Fruit fly (Drosophila melanogaster) whole organism, adult: Measurements from ENCODE around the gene Uch-L5.
A peak's percentile ranks its signal among the peaks of the same experiment; 100 is the strongest.

ENCODE experiments used
- CG11617 ChIP-seq: fragments of 200-800 bp; sonication (Bioruptor generic); optimal IDR thresholded peaks from 2 replicates; lab custom pipeline; 2017; ENCODE audit warnings: mild to moderate bottlenecking, missing biosample characterization, missing genetic modification reagents, missing genetic modification characterization
- CG12768 ChIP-seq: fragments of 200-800 bp; sonication (Bioruptor generic); optimal IDR thresholded peaks from 2 replicates; lab custom pipeline; 2017; ENCODE audit warnings: missing biosample characterization, missing genetic modification characterization, mild to moderate bottlenecking, moderate library complexity, missing genetic modification reagents
- CG14711 ChIP-seq: fragments of 200-800 bp; sonication (Bioruptor generic); optimal IDR thresholded peaks from 2 replicates; lab custom pipeline; 2018; ENCODE audit warnings: missing biosample characterization, mild to moderate bottlenecking, missing genetic modification characterization, moderate library complexity
- CG1620 ChIP-seq: fragments of 200-800 bp; sonication (Bioruptor generic); optimal IDR thresholded peaks from 2 replicates; lab custom pipeline; 2016; ENCODE audit warnings: missing biosample characterization, missing genetic modification characterization
- CG33017 ChIP-seq: fragments of 200-800 bp; sonication (Bioruptor generic); optimal IDR thresholded peaks from 2 replicates; lab custom pipeline; 2018; ENCODE audit warnings: missing biosample characterization, mild to moderate bottlenecking, missing genetic modification characterization, moderate library complexity
- CG5204 ChIP-seq: fragments of 200-800 bp; sonication (Bioruptor generic); optimal IDR thresholded peaks from 2 replicates; lab custom pipeline; 2016; ENCODE audit warnings: missing biosample characterization, missing genetic modification characterization
- CG7045 ChIP-seq: fragments of 200-800 bp; sonication (Bioruptor generic); optimal IDR thresholded peaks from 2 replicates; lab custom pipeline; 2017; ENCODE audit warnings: missing biosample characterization, mild to moderate bottlenecking, missing genetic modification characterization
- CG7101 ChIP-seq: fragments of 200-800 bp; sonication (Bioruptor generic); optimal IDR thresholded peaks from 2 replicates; lab custom pipeline; 2018; ENCODE audit warnings: missing biosample characterization, mild to moderate bottlenecking, missing genetic modification characterization, moderate library complexity
- Clk ChIP-seq: fragments of 200-800 bp; sonication (Bioruptor generic); optimal IDR thresholded peaks from 2 replicates; lab custom pipeline; 2017; ENCODE audit warnings: missing biosample characterization, missing genetic modification characterization
- Crg-1 ChIP-seq: fragments of 200-800 bp; sonication (Bioruptor generic); optimal IDR thresholded peaks from 2 replicates; lab custom pipeline; 2016; ENCODE audit warnings: missing biosample characterization, missing genetic modification characterization
- Hr96 ChIP-seq: fragments of 200-800 bp; sonication (Bioruptor generic); optimal IDR thresholded peaks from 2 replicates; lab custom pipeline; 2016; ENCODE audit warnings: missing biosample characterization, missing genetic modification characterization
- Mnt ChIP-seq: fragments of 200-800 bp; sonication (Bioruptor generic); optimal IDR thresholded peaks from 2 replicates; lab custom pipeline; 2016; ENCODE audit warnings: missing biosample characterization, mild to moderate bottlenecking, missing genetic modification characterization
- bab1 ChIP-seq: fragments of 200-800 bp; sonication (Bioruptor generic); optimal IDR thresholded peaks from 3 replicates; lab custom pipeline; 2019; ENCODE audit warnings: missing biosample characterization, mild to moderate bottlenecking, missing genetic modification characterization, moderate library complexity
- cic ChIP-seq: fragments of 200-800 bp; sonication (Bioruptor generic); optimal IDR thresholded peaks from 2 replicates; lab custom pipeline; 2017; ENCODE audit warnings: missing biosample characterization, mild to moderate bottlenecking, missing genetic modification characterization, moderate library complexity
- cnc ChIP-seq, 2 experiments: fragments of >200 bp; optimal IDR thresholded peaks; 2 replicates each; lab custom pipeline; 2017
- kay ChIP-seq: fragments of 200-800 bp; sonication (Bioruptor generic); peaks from one replicate; lab custom pipeline; 2016; ENCODE audit warnings: missing biosample characterization, missing genetic modification characterization, borderline replicate concordance
- ovo ChIP-seq: fragments of 200-800 bp; sonication (Bioruptor generic); optimal IDR thresholded peaks from 2 replicates; lab custom pipeline; 2016; ENCODE audit warnings: missing biosample characterization, missing genetic modification characterization
- pad ChIP-seq: fragments of 200-800 bp; sonication (Bioruptor generic); optimal IDR thresholded peaks from 3 replicates; lab custom pipeline; 2017; ENCODE audit warnings: missing biosample characterization, missing genetic modification characterization, mild to moderate bottlenecking, moderate library complexity, missing genetic modification reagents
- tj ChIP-seq: fragments of 200-800 bp; sonication (Bioruptor generic); optimal IDR thresholded peaks from 3 replicates; lab custom pipeline; 2017; ENCODE audit warnings: missing biosample characterization, mild to moderate bottlenecking, missing genetic modification characterization, moderate library complexity
- toe ChIP-seq: fragments of 200-800 bp; sonication (Bioruptor generic); optimal IDR thresholded peaks from 2 replicates; lab custom pipeline; 2016; ENCODE audit warnings: missing biosample characterization, missing genetic modification characterization

Gene Uch-L5

DNA sequence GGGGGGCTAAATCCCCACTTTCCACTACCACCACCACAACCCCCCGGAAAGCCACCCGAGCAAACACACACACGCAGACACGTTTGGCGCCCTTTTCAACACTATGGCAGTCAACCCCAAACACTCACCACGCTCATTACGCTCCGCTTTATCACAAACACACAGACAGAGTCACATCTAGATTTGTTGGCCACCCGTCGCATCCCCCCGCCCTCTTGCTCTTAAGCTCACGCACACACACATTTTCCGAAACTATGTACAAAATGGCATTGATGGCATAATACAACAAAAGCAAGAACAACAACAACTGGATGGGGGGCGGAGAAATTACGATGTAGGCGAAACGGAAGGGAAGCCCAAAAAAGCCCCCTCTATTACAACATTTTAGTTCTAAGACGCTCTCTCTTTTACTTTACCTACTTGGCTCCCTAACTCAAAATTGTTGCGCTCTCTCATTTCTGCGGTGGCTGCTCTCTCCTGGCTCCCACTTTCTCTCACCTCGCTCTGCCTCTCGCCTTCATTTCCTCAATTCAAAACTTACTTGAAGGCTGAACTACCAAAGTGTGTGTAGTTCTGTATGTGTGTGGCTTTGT is 11.0 kb downstream of the Uch-L5 start:
- TF ChIP-seq toe (no peak), CG14711 (tag; lab: Kevin White, UChicago) (no peak), kay (GFP tag; lab: Kevin White, UChicago) (no peak), cic (GFP tag; lab: Kevin White, UChicago) (peak; percentile 12), tj (GFP tag; lab: Kevin White, UChicago) (no peak), bab1 (GFP tag; lab: Kevin White, UChicago) (no peak), pad (GFP tag; lab: Kevin White, UChicago) (peak; percentile 8), CG12768 (GFP tag; lab: Kevin White, UChicago) (peak; percentile 40)

DNA sequence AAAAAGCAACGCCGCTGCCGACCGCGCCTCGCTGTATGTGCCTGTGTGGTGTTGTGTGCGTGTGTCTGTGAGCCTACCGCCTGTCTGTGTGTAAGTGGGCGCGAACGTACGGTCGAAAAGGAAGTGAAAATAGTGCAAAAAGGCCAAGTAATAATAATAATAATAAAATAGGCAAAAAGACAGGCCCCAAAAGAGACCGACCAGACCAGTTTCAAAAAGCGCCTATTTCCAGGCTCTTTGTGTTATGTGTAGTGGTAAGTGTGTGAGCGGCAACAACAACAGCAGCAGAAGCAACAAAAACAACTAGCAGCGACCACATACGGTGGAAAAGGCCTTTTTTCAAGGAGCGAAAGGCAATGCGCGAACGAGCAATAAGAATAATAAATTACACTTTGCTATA is 14.0 kb downstream of the Uch-L5 start:
- TF ChIP-seq Crg-1 (GFP tag; lab: Kevin White, UChicago) (no peak), pad (GFP tag; lab: Kevin White, UChicago) (no peak), CG7045 (no peak), CG14711 (tag; lab: Kevin White, UChicago) (no peak), Hr96 (GFP tag; lab: Kevin White, UChicago) (no peak), CG12768 (GFP tag; lab: Kevin White, UChicago) (no peak), Clk (no peak), CG5204 (GFP tag; lab: Kevin White, UChicago) (no peak), tj (GFP tag; lab: Kevin White, UChicago) (no peak), kay (GFP tag; lab: Kevin White, UChicago) (no peak), bab1 (GFP tag; lab: Kevin White, UChicago) (no peak), CG33017 (tag; lab: Kevin White, UChicago) (no peak), toe (no peak)

DNA sequence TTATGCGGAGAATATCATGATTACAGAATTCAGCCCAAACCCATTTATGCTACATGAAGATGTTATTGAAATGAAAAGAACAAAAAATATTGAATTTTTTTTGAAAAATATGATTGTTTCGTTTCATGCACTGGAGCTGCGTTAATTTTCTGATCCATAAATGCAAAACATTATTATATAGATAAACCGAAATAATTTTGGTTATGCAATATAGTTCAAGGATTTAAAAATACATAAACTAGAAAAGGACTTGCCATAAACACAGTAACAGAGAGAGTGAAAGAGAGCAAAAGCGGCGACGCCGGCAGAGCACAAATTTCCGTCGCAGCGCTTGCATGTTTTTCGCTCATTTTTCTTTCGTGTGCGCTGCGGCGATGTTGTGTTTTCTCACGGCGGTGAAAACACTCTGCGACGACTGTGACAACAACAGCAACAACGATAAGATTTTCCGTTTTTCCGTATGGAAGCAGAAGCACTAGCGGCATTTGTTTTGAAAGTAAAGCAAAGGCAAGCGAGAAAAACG is 14.5 kb downstream of the Uch-L5 start:
- TF ChIP-seq CG12768 (GFP tag; lab: Kevin White, UChicago), result peak; percentile 90
- peak; percentile 14 for TF ChIP-seq CG1620
- peak; percentile 89 for TF ChIP-seq bab1 (GFP tag; lab: Kevin White, UChicago)
- TF ChIP-seq Hr96 (GFP tag; lab: Kevin White, UChicago), result peak; percentile 72
- TF ChIP-seq Crg-1 (GFP tag; lab: Kevin White, UChicago), result peak; percentile 10
- TF ChIP-seq ovo, result no peak
- peak; percentile 82 for TF ChIP-seq CG14711 (tag; lab: Kevin White, UChicago)
- peak; percentile 52 for TF ChIP-seq cic (GFP tag; lab: Kevin White, UChicago)
- TF ChIP-seq pad (GFP tag; lab: Kevin White, UChicago), result peak; percentile 56
- peak; percentile 92 for TF ChIP-seq CG7045
- TF ChIP-seq kay (GFP tag; lab: Kevin White, UChicago), result peak; percentile 81
- peak; percentile 90 for TF ChIP-seq CG11617 (GFP tag; lab: Kevin White, UChicago)
- TF ChIP-seq CG7101, result peak; percentile 91
- TF ChIP-seq CG5204 (GFP tag; lab: Kevin White, UChicago), result peak; percentile 79
- peak; percentile 32 for TF ChIP-seq Clk
- TF ChIP-seq cnc (optimal IDR thresholded peaks at IDR 0.05; lab: Kevin White, UChicago), result no peak
- TF ChIP-seq toe, result peak; percentile 70
- peak; percentile 47 for TF ChIP-seq tj (GFP tag; lab: Kevin White, UChicago)
- peak; percentile 94 for TF ChIP-seq CG33017 (tag; lab: Kevin White, UChicago)
- peak; percentile 54 for TF ChIP-seq Mnt (GFP tag; lab: Kevin White, UChicago)

DNA sequence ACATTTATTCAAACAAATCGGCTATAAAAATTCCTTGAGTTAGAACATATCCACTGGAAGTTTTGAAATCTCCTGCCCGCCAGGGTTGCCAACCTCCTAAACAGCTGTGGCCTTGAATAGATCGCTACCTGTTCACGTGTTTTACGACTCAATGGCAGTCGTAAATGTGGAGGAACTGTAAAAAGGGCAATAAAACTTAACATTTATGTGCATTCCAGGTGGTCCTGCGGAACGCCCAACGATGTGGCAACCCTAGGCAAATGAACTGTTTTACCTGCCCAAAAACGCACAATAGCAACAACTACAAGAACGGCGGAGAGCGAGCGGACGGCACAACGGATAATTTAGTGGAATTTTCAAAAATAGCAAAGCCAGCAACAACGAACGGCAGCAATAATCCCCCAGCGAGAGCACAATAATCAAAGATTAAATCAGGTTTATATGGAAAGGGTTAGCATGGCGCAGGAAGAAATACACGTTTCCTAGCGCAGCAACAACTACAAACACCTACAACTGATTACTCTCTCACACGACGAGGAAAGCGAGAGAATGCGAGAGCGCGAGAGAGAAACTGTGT is 15.0 kb downstream of the Uch-L5 start:
- TF ChIP-seq bab1 (GFP tag; lab: Kevin White, UChicago) (no peak), CG14711 (tag; lab: Kevin White, UChicago) (peak; percentile 78)

DNA sequence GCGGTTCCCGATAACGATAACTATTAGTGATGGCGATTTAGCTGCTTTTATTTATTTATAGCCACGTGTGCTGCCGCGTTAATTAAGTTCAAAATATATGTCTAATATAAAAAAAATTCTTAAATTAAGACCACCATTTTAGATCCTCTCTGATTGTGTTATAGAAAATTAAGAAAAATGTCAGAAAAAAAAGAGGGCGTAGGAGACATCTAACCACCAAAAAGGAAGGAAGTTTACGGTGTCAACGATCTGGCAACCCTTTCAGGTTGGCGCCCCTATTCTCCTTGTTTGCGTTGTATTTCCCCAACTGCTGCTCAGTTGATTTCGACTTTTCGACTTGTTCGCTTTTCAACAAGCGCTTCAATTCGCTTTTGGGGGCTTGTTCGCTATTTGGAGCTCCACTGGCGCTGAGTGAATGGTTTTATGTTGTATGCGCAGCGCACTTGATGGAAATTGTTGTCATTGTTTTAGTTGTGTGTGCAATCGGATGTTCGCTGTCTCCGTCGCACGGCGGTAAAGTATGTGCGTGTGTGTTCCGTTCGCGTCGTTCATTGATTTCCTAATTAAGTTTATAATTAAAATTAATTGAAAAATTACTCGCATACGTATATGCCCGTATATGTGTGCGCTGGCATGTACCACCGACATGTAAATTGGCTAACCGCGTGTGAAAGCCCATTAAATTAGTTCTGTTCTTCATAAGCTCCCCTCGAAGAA is 15.8 kb downstream of the Uch-L5 start, which contains the start of the genes CG3434 and CG44838:
Gene CG3434 (minus strand): TSS at position 25 of the 717 bp plus-strand sequence.
Gene CG44838 (plus strand): TSS at position 276 of the 717 bp plus-strand sequence.
- peak; percentile 67 for TF ChIP-seq CG1620
- TF ChIP-seq CG12768 (GFP tag; lab: Kevin White, UChicago), result peak; percentile 69
- TF ChIP-seq Clk, result no peak
- TF ChIP-seq Hr96 (GFP tag; lab: Kevin White, UChicago), result peak; percentile 71
- no peak for TF ChIP-seq kay (GFP tag; lab: Kevin White, UChicago)
- TF ChIP-seq ovo, result no peak
- peak; percentile 87 for TF ChIP-seq toe
- TF ChIP-seq pad (GFP tag; lab: Kevin White, UChicago), result peak; percentile 96
- peak; percentile 34 for TF ChIP-seq Crg-1 (GFP tag; lab: Kevin White, UChicago)
- peak; percentile 70 for TF ChIP-seq CG33017 (tag; lab: Kevin White, UChicago)
- TF ChIP-seq tj (GFP tag; lab: Kevin White, UChicago), result peak; percentile 48
- TF ChIP-seq CG7101, result peak; percentile 67
- no peak for TF ChIP-seq cnc (optimal IDR thresholded peaks at IDR 0.05; lab: Kevin White, UChicago)
- TF ChIP-seq Mnt (GFP tag; lab: Kevin White, UChicago), result peak; percentile 77
- peak; percentile 55 for TF ChIP-seq cic (GFP tag; lab: Kevin White, UChicago)
- TF ChIP-seq CG5204 (GFP tag; lab: Kevin White, UChicago), result peak; percentile 62
- TF ChIP-seq CG7045, result peak; percentile 53
- peak; percentile 72 for TF ChIP-seq CG11617 (GFP tag; lab: Kevin White, UChicago)
- peak; percentile 78 for TF ChIP-seq bab1 (GFP tag; lab: Kevin White, UChicago)
- TF ChIP-seq CG14711 (tag; lab: Kevin White, UChicago), result peak; percentile 72
